Fruit fly (Drosophila melanogaster): Measurements from ENCODE around the gene CG8945.

Gene CG8945

DNA sequence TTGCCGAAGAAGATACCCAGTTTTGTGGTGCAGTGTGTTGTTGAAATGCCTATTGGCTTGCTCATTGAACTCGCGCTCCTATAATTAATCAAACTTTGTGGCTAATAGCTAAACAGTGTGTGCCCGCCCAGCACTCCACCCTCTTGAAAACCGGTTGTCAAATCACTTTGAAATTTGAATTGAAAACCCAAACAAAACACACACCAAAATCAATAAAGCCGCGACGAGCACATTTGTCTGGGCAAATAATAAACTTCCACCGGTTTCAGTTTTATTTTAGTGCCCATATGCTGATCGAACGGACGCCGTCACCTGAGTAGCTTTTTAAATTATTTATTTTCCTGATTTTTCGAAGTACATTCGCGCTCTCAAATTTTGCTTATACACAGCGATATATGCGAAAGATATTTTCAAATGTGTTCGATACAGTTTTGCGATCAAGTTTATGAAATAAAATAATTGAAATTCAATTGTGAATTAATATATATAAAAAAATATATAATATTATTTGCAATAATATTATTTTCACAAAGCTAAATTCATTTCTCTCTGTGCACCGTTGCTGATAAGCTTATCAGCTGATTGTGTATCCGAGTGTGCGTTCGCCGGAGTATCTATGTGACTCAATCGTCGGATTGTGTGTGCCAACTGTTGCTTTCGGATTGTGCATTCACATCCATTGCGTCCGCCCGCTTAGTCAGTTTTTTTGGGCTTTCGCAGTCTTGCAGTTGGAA lies 42.4 kb upstream of the CG8945 start (continued):
- TF ChIP-seq zf30C (GFP tag; optimal IDR thresholded peaks at IDR 0.05) (peak; percentile 79), sna (GFP tag; IDR thresholded peaks at IDR 0.05; ENCODE audit: partially characterized antibody) (no peak), Usf (GFP tag; optimal IDR thresholded peaks at IDR 0.05) (peak; percentile 41), CG10267 (tag; optimal IDR thresholded peaks at IDR 0.05) (peak; percentile 77), dmrt99B (tag; optimal IDR thresholded peaks at IDR 0.05) (peak; percentile 90), CG12744 (GFP tag; optimal IDR thresholded peaks at IDR 0.05) (no peak), hth (optimal IDR thresholded peaks at IDR 0.05) (no peak), wdn (GFP tag; IDR thresholded peaks at IDR 0.05) (no peak), cg (GFP tag; optimal IDR thresholded peaks at IDR 0.05) (peak; percentile 19), Lhr (GFP tag; optimal IDR thresholded peaks at IDR 0.05) (no peak), CG4328 (GFP tag; optimal IDR thresholded peaks at IDR 0.05) (peak; percentile 75), Oaz (GFP tag; IDR thresholded peaks at IDR 0.05) (peak; percentile 46; the same call in 1 of the 2 replicates), bbx (GFP tag; IDR thresholded peaks at IDR 0.05; ENCODE audit: partially characterized antibody) (no peak), CG17385 (GFP tag; optimal IDR thresholded peaks at IDR 0.05) (peak; percentile 84), CG7745 (tag; optimal IDR thresholded peaks at IDR 0.05) (no peak), vfl (GFP tag; optimal IDR thresholded peaks at IDR 0.05) (peak; percentile 58), grau (tag; optimal IDR thresholded peaks at IDR 0.05) (peak; percentile 88), CG4707 (GFP tag; optimal IDR thresholded peaks at IDR 0.05) (peak; percentile 8), CG1233 (GFP tag; optimal IDR thresholded peaks at IDR 0.05) (peak; percentile 76), Atf6 (GFP tag; IDR thresholded peaks at IDR 0.05) (peak; percentile 70; the same call in 1 of the 2 replicates), CG15514 (GFP tag; optimal IDR thresholded peaks at IDR 0.05) (peak; percentile 63), caup (GFP tag; optimal IDR thresholded peaks at IDR 0.05; ENCODE audit: severe bottlenecking) (peak; percentile 77), B-H1 (GFP tag; IDR thresholded peaks at IDR 0.05) (peak; percentile 46; the same call in 2 of the 3 replicates), CG34376 (GFP tag; optimal IDR thresholded peaks at IDR 0.05) (peak; percentile 58), ro (GFP tag; IDR thresholded peaks at IDR 0.05) (no peak), croc (GFP tag; conservative IDR thresholded peaks at IDR 0.05) (peak; percentile 45), CG17328 (GFP tag; IDR thresholded peaks at IDR 0.05) (peak; percentile 83), CG8765 (GFP tag; IDR thresholded peaks at IDR 0.05) (no peak), run (tag; optimal IDR thresholded peaks at IDR 0.05) (peak; percentile 53), p53 (GFP tag; optimal IDR thresholded peaks at IDR 0.05) (no peak), lbe (GFP tag; optimal IDR thresholded peaks at IDR 0.05) (peak; percentile 48), zfh2 (GFP tag; optimal IDR thresholded peaks at IDR 0.05) (no peak), CG4820 (GFP tag; optimal IDR thresholded peaks at IDR 0.05) (peak; percentile 50), lab (GFP tag; optimal IDR thresholded peaks at IDR 0.05) (peak; percentile 91), CG7839 (tag; optimal IDR thresholded peaks at IDR 0.05) (peak; percentile 90), CG2875 (GFP tag; optimal IDR thresholded peaks at IDR 0.05) (peak; percentile 73), CG10209 (GFP tag; optimal IDR thresholded peaks at IDR 0.05) (peak; percentile 84), lilli (GFP tag; optimal IDR thresholded peaks at IDR 0.05) (peak; percentile 37), CG2889 (GFP tag; IDR thresholded peaks at IDR 0.05) (peak; percentile 66; the same call in 2 of the 3 replicates), ind (GFP tag; optimal IDR thresholded peaks at IDR 0.05) (peak; percentile 69), Dref (GFP tag; IDR thresholded peaks at IDR 0.05) (no peak), Nf-YA (GFP tag; IDR thresholded peaks at IDR 0.05) (peak; percentile 41; the same call in 1 of the 2 replicates), gem (tag; optimal IDR thresholded peaks at IDR 0.05) (peak; percentile 93), bsh (GFP tag; optimal IDR thresholded peaks at IDR 0.05) (peak in 1 of 2 experiments; percentile 86), amos (GFP tag; IDR thresholded peaks at IDR 0.05; ENCODE audit: partially characterized antibody) (no peak), CG2116 (GFP tag; optimal IDR thresholded peaks at IDR 0.05) (peak; percentile 23), Opbp (GFP tag; IDR thresholded peaks at IDR 0.05; ENCODE audit: partially characterized antibody) (no peak), Deaf1 (tag; optimal IDR thresholded peaks at IDR 0.05) (peak; percentile 71)
